Worm (Caenorhabditis elegans) whole organism, late embryonic: ENCODE data around the gene W04E12.4.

Experiments
- ahr-1 ChIP-seq: sonication (generic microtip); optimal IDR thresholded peaks from 2 replicates; lab custom pipeline; 2016; ENCODE audit warnings: missing genetic modification characterization, missing compliant biosample characterization
- ceh-34 ChIP-seq: sonication (generic microtip); optimal IDR thresholded peaks from 2 replicates; lab custom pipeline; 2016; ENCODE audit warnings: mild to moderate bottlenecking, missing genetic modification characterization, missing compliant biosample characterization
- dmd-4 ChIP-seq: sonication (generic microtip); optimal IDR thresholded peaks from 2 replicates; lab custom pipeline; 2016; ENCODE audit warnings: borderline replicate concordance, missing genetic modification characterization, missing compliant biosample characterization
- elt-2 ChIP-seq: sonication (generic microtip); optimal IDR thresholded peaks from 2 replicates; lab custom pipeline; 2016; ENCODE audit warnings: missing genetic modification reagents, missing genetic modification characterization, missing compliant biosample characterization
- fkh-6 ChIP-seq: sonication (generic microtip); optimal IDR thresholded peaks from 2 replicates; lab custom pipeline; 2016; ENCODE audit warnings: missing genetic modification characterization, missing compliant biosample characterization
- lim-6 ChIP-seq: sonication (generic microtip); optimal IDR thresholded peaks from 2 replicates; lab custom pipeline; 2016; ENCODE audit warnings: missing genetic modification characterization, missing compliant biosample characterization
- pqm-1 ChIP-seq: sonication (generic microtip); optimal IDR thresholded peaks from 2 replicates; lab custom pipeline; 2016; ENCODE audit warnings: missing genetic modification characterization, missing compliant biosample characterization
- tbx-2 ChIP-seq: sonication (generic microtip); optimal IDR thresholded peaks from 2 replicates; lab custom pipeline; 2016; ENCODE audit warnings: missing genetic modification characterization, missing compliant biosample characterization
- unc-3 ChIP-seq, 2 experiments: fragments of 200-800 bp in 1 of 2; sonication (Bioruptor generic) in 1 of 2; sonication (generic microtip) in 1 of 2; conservative IDR thresholded peaks in 1 of 2; optimal IDR thresholded peaks in 1 of 2; 2 replicates each; pipeline versions ENCODE4 v1.3.6 to Lab custom; 2016 to 2022; ENCODE audit warnings: missing compliant biosample characterization in 2 of 2, missing genetic modification characterization in 2 of 2, missing genetic modification reagents in 1 of 2

- TF ChIP-seq dmd-4 (tag; lab: Kevin White, UChicago) (no peak), lim-6 (tag; lab: Kevin White, UChicago) (no peak), elt-2 (no peak), pqm-1 (no peak), unc-3 (GFP tag; conservative IDR thresholded peaks at IDR 0.05; lab: Robert Waterston, UW) (no peak), unc-3 (tag; optimal IDR thresholded peaks at IDR 0.05; lab: Kevin White, UChicago) (no peak), ahr-1 (no peak), fkh-6 (tag; lab: Kevin White, UChicago) (no peak), ceh-34 (tag; lab: Kevin White, UChicago) (no peak), tbx-2 (tag; lab: Kevin White, UChicago) (no peak)
Measured at ce11 chrV:19756253-19756652, 12.8 kb downstream of the W04E12.4 start, which contains the start of gene W04E12.9.
